Worm (Caenorhabditis elegans): ENCODE data around the gene F40G9.14.
A peak's percentile ranks its signal among the peaks of the same experiment; 100 is the strongest.

The F40G9.14 gene

ce11 chrIII:187829-188228 is 10.2 kb upstream of the F40G9.14 start, which contains the start of gene mxl-2:
Gene mxl-2, minus strand, starts transcription at chrIII:188131.
- TF ChIP-seq B0310.2 (tag; optimal IDR thresholded peaks at IDR 0.05) (no peak), hnd-1 (tag; optimal IDR thresholded peaks at IDR 0.05) (no peak), F13C5.2 (tag; optimal IDR thresholded peaks at IDR 0.05) (no peak), hmg-4 (GFP tag; optimal IDR thresholded peaks at IDR 0.05) (no peak), ceh-13 (GFP tag; optimal IDR thresholded peaks at IDR 0.05) (no peak), tbx-11 (GFP tag; IDR thresholded peaks at IDR 0.05) (no peak), ets-7 (tag; optimal IDR thresholded peaks at IDR 0.05) (no peak), aly-1 (tag; optimal IDR thresholded peaks at IDR 0.05) (no peak), pes-1 (GFP tag; IDR thresholded peaks at IDR 0.05) (no peak), tbx-37 (GFP tag; conservative IDR thresholded peaks at IDR 0.05) (no peak), sea-1 (GFP tag; conservative IDR thresholded peaks at IDR 0.05) (no peak), tra-4 (tag; optimal IDR thresholded peaks at IDR 0.05) (no peak), hmbx-1 (tag; optimal IDR thresholded peaks at IDR 0.05) (no peak), ceh-36 (tag; optimal IDR thresholded peaks at IDR 0.05) (no peak), scrt-1 (GFP tag; IDR thresholded peaks at IDR 0.05) (no peak), flt-1 (GFP tag; IDR thresholded peaks at IDR 0.05) (no peak), ama-1 (optimal IDR thresholded peaks at IDR 0.05) (no peak)

ce11 chrIII:184335-184734 is 6.7 kb upstream of the F40G9.14 start:
- TF ChIP-seq tra-4 (tag; optimal IDR thresholded peaks at IDR 0.05) = no peak
- no peak for TF ChIP-seq sea-1 (GFP tag; conservative IDR thresholded peaks at IDR 0.05)
- no peak for TF ChIP-seq B0310.2 (tag; optimal IDR thresholded peaks at IDR 0.05)
- no peak for TF ChIP-seq flt-1 (GFP tag; IDR thresholded peaks at IDR 0.05)
- no peak for TF ChIP-seq hmbx-1 (tag; optimal IDR thresholded peaks at IDR 0.05)
- no peak for TF ChIP-seq ets-7 (tag; optimal IDR thresholded peaks at IDR 0.05)
- no peak for TF ChIP-seq tbx-11 (GFP tag; IDR thresholded peaks at IDR 0.05)
- no peak for TF ChIP-seq ama-1 (optimal IDR thresholded peaks at IDR 0.05)
- TF ChIP-seq F13C5.2 (tag; optimal IDR thresholded peaks at IDR 0.05) = no peak
- TF ChIP-seq scrt-1 (GFP tag; IDR thresholded peaks at IDR 0.05) = no peak

- TF ChIP-seq ama-1 (optimal IDR thresholded peaks at IDR 0.05) (no peak), hmbx-1 (tag; optimal IDR thresholded peaks at IDR 0.05) (no peak), ceh-13 (GFP tag; optimal IDR thresholded peaks at IDR 0.05) (no peak), pes-1 (GFP tag; IDR thresholded peaks at IDR 0.05) (no peak), sea-1 (GFP tag; conservative IDR thresholded peaks at IDR 0.05) (no peak), tra-4 (tag; optimal IDR thresholded peaks at IDR 0.05) (no peak), tbx-37 (GFP tag; conservative IDR thresholded peaks at IDR 0.05) (no peak), ets-7 (tag; optimal IDR thresholded peaks at IDR 0.05) (no peak), ceh-36 (tag; optimal IDR thresholded peaks at IDR 0.05) (no peak), scrt-1 (GFP tag; IDR thresholded peaks at IDR 0.05) (no peak), tbx-11 (GFP tag; IDR thresholded peaks at IDR 0.05) (no peak), hnd-1 (tag; optimal IDR thresholded peaks at IDR 0.05) (no peak), F13C5.2 (tag; optimal IDR thresholded peaks at IDR 0.05) (no peak), hmg-4 (GFP tag; optimal IDR thresholded peaks at IDR 0.05) (no peak)
Measured at ce11 chrIII:183072-183471, 5.5 kb upstream of the F40G9.14 start.

ce11 chrIII:182080-182479 is 4.5 kb upstream of the F40G9.14 start, which contains the start of gene F40G9.15:
Gene F40G9.15, plus strand, starts transcription at chrIII:182380.
- no peak for TF ChIP-seq ama-1 (optimal IDR thresholded peaks at IDR 0.05)
- TF ChIP-seq ceh-13 (GFP tag; optimal IDR thresholded peaks at IDR 0.05) = peak; percentile 12
- TF ChIP-seq scrt-1 (GFP tag; IDR thresholded peaks at IDR 0.05) = no peak
- no peak for TF ChIP-seq tbx-11 (GFP tag; IDR thresholded peaks at IDR 0.05)
- TF ChIP-seq hnd-1 (tag; optimal IDR thresholded peaks at IDR 0.05) = no peak
- TF ChIP-seq B0310.2 (tag; optimal IDR thresholded peaks at IDR 0.05) = no peak
- TF ChIP-seq ets-7 (tag; optimal IDR thresholded peaks at IDR 0.05) = no peak

- TF ChIP-seq flt-1 (GFP tag; IDR thresholded peaks at IDR 0.05) (no peak), hmbx-1 (tag; optimal IDR thresholded peaks at IDR 0.05) (no peak), ceh-36 (tag; optimal IDR thresholded peaks at IDR 0.05) (no peak), B0310.2 (tag; optimal IDR thresholded peaks at IDR 0.05) (no peak), hmg-4 (GFP tag; optimal IDR thresholded peaks at IDR 0.05) (no peak), F13C5.2 (tag; optimal IDR thresholded peaks at IDR 0.05) (no peak), ama-1 (optimal IDR thresholded peaks at IDR 0.05) (no peak), tbx-37 (GFP tag; conservative IDR thresholded peaks at IDR 0.05) (no peak), tra-4 (tag; optimal IDR thresholded peaks at IDR 0.05) (no peak), ets-7 (tag; optimal IDR thresholded peaks at IDR 0.05) (no peak), ceh-13 (GFP tag; optimal IDR thresholded peaks at IDR 0.05) (no peak), aly-1 (tag; optimal IDR thresholded peaks at IDR 0.05) (no peak), scrt-1 (GFP tag; IDR thresholded peaks at IDR 0.05) (no peak), tbx-11 (GFP tag; IDR thresholded peaks at IDR 0.05) (no peak), pes-1 (GFP tag; IDR thresholded peaks at IDR 0.05) (no peak), sea-1 (GFP tag; conservative IDR thresholded peaks at IDR 0.05) (no peak)
Measured at ce11 chrIII:180963-181362, 3.3 kb upstream of the F40G9.14 start, which contains the start of gene F40G9.5. Gene F40G9.5, plus strand, starts transcription at chrIII:181263.

ce11 chrIII:179123-179592 is 1.5 kb upstream of the F40G9.14 start, which contains the start of gene F40G9.6:
Gene F40G9.6, plus strand, starts transcription at chrIII:179542.
- TF ChIP-seq tbx-11 (GFP tag; IDR thresholded peaks at IDR 0.05) = 0 out of 2 replicates have a peak, but pooled peaks have one; percentile 37
- TF ChIP-seq B0310.2 (tag; optimal IDR thresholded peaks at IDR 0.05) = no peak
- no peak for TF ChIP-seq flt-1 (GFP tag; IDR thresholded peaks at IDR 0.05)
- TF ChIP-seq hmbx-1 (tag; optimal IDR thresholded peaks at IDR 0.05) = no peak
- TF ChIP-seq hmg-4 (GFP tag; optimal IDR thresholded peaks at IDR 0.05) = peak; percentile 60
- no peak for TF ChIP-seq ets-7 (tag; optimal IDR thresholded peaks at IDR 0.05)
- TF ChIP-seq pes-1 (GFP tag; IDR thresholded peaks at IDR 0.05) = no peak
- no peak for TF ChIP-seq hnd-1 (tag; optimal IDR thresholded peaks at IDR 0.05)

ce11 chrIII:178126-178525 is 511 bp upstream of the F40G9.14 start:
- TF ChIP-seq ama-1 (optimal IDR thresholded peaks at IDR 0.05) (peak; percentile 91), flt-1 (GFP tag; IDR thresholded peaks at IDR 0.05) (no peak), ceh-36 (tag; optimal IDR thresholded peaks at IDR 0.05) (no peak), hnd-1 (tag; optimal IDR thresholded peaks at IDR 0.05) (no peak), pes-1 (GFP tag; IDR thresholded peaks at IDR 0.05) (no peak), tbx-11 (GFP tag; IDR thresholded peaks at IDR 0.05) (no peak), B0310.2 (tag; optimal IDR thresholded peaks at IDR 0.05) (no peak), hmbx-1 (tag; optimal IDR thresholded peaks at IDR 0.05) (no peak), aly-1 (tag; optimal IDR thresholded peaks at IDR 0.05) (no peak), hmg-4 (GFP tag; optimal IDR thresholded peaks at IDR 0.05) (no peak), sea-1 (GFP tag; conservative IDR thresholded peaks at IDR 0.05) (peak; percentile 67; the same call in 1 of the 2 replicates), scrt-1 (GFP tag; IDR thresholded peaks at IDR 0.05) (no peak), ceh-13 (GFP tag; optimal IDR thresholded peaks at IDR 0.05) (no peak), tbx-37 (GFP tag; conservative IDR thresholded peaks at IDR 0.05) (no peak)
